Worm (Caenorhabditis elegans) whole organism, young adult: ENCODE measurements around the gene lys-3.
A peak's percentile ranks its signal among the peaks of the same experiment; 100 is the strongest.

Experiments
- B0261.1 ChIP-seq: sonication (generic microtip); optimal IDR thresholded peaks from 2 replicates; lab custom pipeline; 2016; ENCODE audit warnings: mild to moderate bottlenecking, missing genetic modification characterization, moderate library complexity, missing compliant biosample characterization
- C06A6.2 ChIP-seq: fragments of 200-800 bp; sonication (Bioruptor generic); conservative IDR thresholded peaks from 2 replicates; pipeline ENCODE4 v1.3.6; 2022; ENCODE audit warnings: missing genetic modification characterization, missing compliant biosample characterization
- F10E7.11 ChIP-seq: sonication (generic microtip); optimal IDR thresholded peaks from 2 replicates; lab custom pipeline; 2017; ENCODE audit warnings: mild to moderate bottlenecking, missing genetic modification characterization, moderate library complexity, missing compliant biosample characterization
- F23B12.7 ChIP-seq: sonication (generic microtip); optimal IDR thresholded peaks from 2 replicates; lab custom pipeline; 2017; ENCODE audit warnings: missing genetic modification characterization, mild to moderate bottlenecking, missing compliant biosample characterization, antibody characterized with exemption, moderate library complexity; ENCODE audit not compliant: insufficient read depth
- F57C9.4 ChIP-seq: sonication (generic microtip); optimal IDR thresholded peaks from 2 replicates; lab custom pipeline; 2017; ENCODE audit warnings: mild to moderate bottlenecking, missing genetic modification characterization, missing compliant biosample characterization
- K12H6.12 ChIP-seq: fragments of 200-800 bp; sonication (Bioruptor generic); optimal IDR thresholded peaks from 2 replicates; lab custom pipeline; 2018; ENCODE audit warnings: mild to moderate bottlenecking, missing genetic modification characterization, missing compliant biosample characterization
- Y67H2A.10 ChIP-seq: fragments of 200-800 bp; sonication (Bioruptor generic); conservative IDR thresholded peaks from 2 replicates; pipeline ENCODE4 v1.3.6; 2022; ENCODE audit warnings: missing genetic modification reagents, missing genetic modification characterization, missing compliant biosample characterization
- ZK185.1 ChIP-seq: sonication (generic microtip); optimal IDR thresholded peaks from 2 replicates; lab custom pipeline; 2016; ENCODE audit warnings: mild to moderate bottlenecking, missing genetic modification characterization, missing compliant biosample characterization; ENCODE audit not compliant: poor library complexity, severe bottlenecking
- akir-1 ChIP-seq: fragments of 200-800 bp; sonication (Bioruptor generic); optimal IDR thresholded peaks from 2 replicates; lab custom pipeline; 2018; ENCODE audit warnings: mild to moderate bottlenecking, missing genetic modification characterization, moderate library complexity, missing compliant biosample characterization
- athp-1 ChIP-seq: sonication (generic microtip); optimal IDR thresholded peaks from 2 replicates; lab custom pipeline; 2017; ENCODE audit warnings: mild to moderate bottlenecking, missing genetic modification characterization, missing compliant biosample characterization
- attf-6 ChIP-seq: fragments of 200-800 bp; sonication (Bioruptor generic); IDR thresholded peaks from 2 replicates; pipeline ENCODE4 v1.3.6; 2022; ENCODE audit warnings: missing genetic modification reagents, missing genetic modification characterization, missing compliant biosample characterization
- ceh-27 ChIP-seq: fragments of 200-800 bp; sonication (Bioruptor generic); optimal IDR thresholded peaks from 2 replicates; lab custom pipeline; 2018; ENCODE audit warnings: mild to moderate bottlenecking, missing genetic modification characterization, moderate library complexity, missing compliant biosample characterization
- ceh-58 ChIP-seq: fragments of 200-800 bp; sonication (Bioruptor generic); IDR thresholded peaks from 2 replicates; pipeline ENCODE4 v1.3.6; 2022; ENCODE audit warnings: missing genetic modification characterization, missing compliant biosample characterization
- dpff-1 ChIP-seq: sonication (generic microtip); optimal IDR thresholded peaks from 2 replicates; lab custom pipeline; 2017; ENCODE audit warnings: mild to moderate bottlenecking, missing genetic modification characterization, missing compliant biosample characterization
- egl-18 ChIP-seq: fragments of 200-800 bp; sonication (Bioruptor generic); IDR thresholded peaks from 2 replicates; pipeline ENCODE4 v1.3.6; 2022; ENCODE audit warnings: missing genetic modification reagents, missing genetic modification characterization, missing compliant biosample characterization
- hrde-1 ChIP-seq: sonication (generic microtip); optimal IDR thresholded peaks from 2 replicates; lab custom pipeline; 2016; ENCODE audit warnings: missing genetic modification characterization, mild to moderate bottlenecking, missing compliant biosample characterization, moderate library complexity, missing genotype, missing genetic modification reagents, borderline replicate concordance
- hsf-1 ChIP-seq: fragments of 200-800 bp; sonication (Bioruptor generic); IDR thresholded peaks from 2 replicates; pipeline ENCODE4 v1.3.6; 2022; ENCODE audit warnings: missing genetic modification reagents, missing genetic modification characterization, missing compliant biosample characterization
- lag-1 ChIP-seq: fragments of 200-800 bp; sonication (Bioruptor generic); IDR thresholded peaks from 2 replicates; pipeline ENCODE4 v1.3.6; 2022; ENCODE audit warnings: missing genetic modification reagents, missing genetic modification characterization, missing compliant biosample characterization
- lin-26 ChIP-seq: fragments of 200-800 bp; sonication (Bioruptor generic); IDR thresholded peaks from 2 replicates; pipeline ENCODE4 v1.3.6; 2022; ENCODE audit warnings: missing genetic modification reagents, missing genetic modification characterization, missing compliant biosample characterization
- lsl-1 ChIP-seq: fragments of 200-800 bp; sonication (Bioruptor generic); optimal IDR thresholded peaks from 2 replicates; lab custom pipeline; 2018; ENCODE audit warnings: mild to moderate bottlenecking, missing genetic modification characterization, moderate library complexity, missing compliant biosample characterization
- nfya-1 ChIP-seq: sonication (generic microtip); optimal IDR thresholded peaks from 2 replicates; lab custom pipeline; 2017; ENCODE audit warnings: antibody characterized with exemption, missing compliant biosample characterization, missing genetic modification characterization, borderline replicate concordance; ENCODE audit not compliant: insufficient read depth
- nhr-80 ChIP-seq: sonication (generic microtip); optimal IDR thresholded peaks from 2 replicates; lab custom pipeline; 2016; ENCODE audit warnings: missing genetic modification characterization, missing compliant biosample characterization
- nhr-90 ChIP-seq: sonication (generic microtip); optimal IDR thresholded peaks from 2 replicates; lab custom pipeline; 2016; ENCODE audit warnings: missing genotype, mild to moderate bottlenecking, missing genetic modification characterization, missing compliant biosample characterization
- pha-4 ChIP-seq: fragments of 150-350 bp; sonication (generic microtip); optimal IDR thresholded peaks from 2 replicates; lab custom pipeline; 2014; ENCODE audit warnings: missing biosample characterization, missing genetic modification reagents, missing genetic modification characterization
- sea-2 ChIP-seq: fragments of 200-800 bp; sonication (Bioruptor generic); IDR thresholded peaks from 2 replicates; pipeline ENCODE4 v1.3.6; 2022; ENCODE audit warnings: missing genetic modification characterization, missing compliant biosample characterization
- snpc-1.3 ChIP-seq: sonication (generic microtip); optimal IDR thresholded peaks from 2 replicates; lab custom pipeline; 2017; ENCODE audit warnings: missing genetic modification characterization, mild to moderate bottlenecking, missing compliant biosample characterization, antibody characterized with exemption, moderate library complexity, missing genotype, missing genetic modification reagents; ENCODE audit not compliant: insufficient read depth
- unc-130 ChIP-seq: sonication (generic microtip); optimal IDR thresholded peaks from 2 replicates; lab custom pipeline; 2016; ENCODE audit warnings: missing genetic modification reagents, missing genetic modification characterization, missing compliant biosample characterization
- xnd-1 ChIP-seq: sonication (generic microtip); optimal IDR thresholded peaks from 2 replicates; lab custom pipeline; 2016; ENCODE audit warnings: missing genotype, missing genetic modification reagents, missing genetic modification characterization, missing compliant biosample characterization
- zfh-2 ChIP-seq: fragments of 200-800 bp; sonication (Bioruptor generic); conservative IDR thresholded peaks from 2 replicates; pipeline ENCODE4 v1.3.6; 2022; ENCODE audit warnings: missing genetic modification reagents, missing genetic modification characterization, missing compliant biosample characterization
- ztf-3 ChIP-seq: fragments of 200-800 bp; sonication (Bioruptor generic); optimal IDR thresholded peaks from 2 replicates; lab custom pipeline; 2018; ENCODE audit warnings: mild to moderate bottlenecking, missing genetic modification characterization, missing compliant biosample characterization

lys-3 gene

ce11 chrV:10294549-10294948 is 11.2 kb upstream of the lys-3 start, which contains the start of gene col-150:
Gene col-150 (minus strand): TSS chrV:10294649.
- no peak for TF ChIP-seq F23B12.7
- no peak for TF ChIP-seq nhr-90 (tag; lab: Kevin White, UChicago)
- TF ChIP-seq ZK185.1 (tag; lab: Kevin White, UChicago): no peak
- no peak for TF ChIP-seq hsf-1 (GFP tag; lab: Robert Waterston, UW)
- no peak for TF ChIP-seq B0261.1 (tag; lab: Kevin White, UChicago)
- TF ChIP-seq snpc-1.3 (tag; lab: Kevin White, UChicago): no peak
- TF ChIP-seq dpff-1 (tag; lab: Kevin White, UChicago): no peak
- TF ChIP-seq xnd-1 (tag; lab: Kevin White, UChicago): no peak
- TF ChIP-seq unc-130 (GFP tag; lab: Kevin White, UChicago): no peak
- TF ChIP-seq Y67H2A.10 (GFP tag; lab: Robert Waterston, UW): no peak
- TF ChIP-seq C06A6.2 (GFP tag; lab: Robert Waterston, UW): no peak

DNA sequence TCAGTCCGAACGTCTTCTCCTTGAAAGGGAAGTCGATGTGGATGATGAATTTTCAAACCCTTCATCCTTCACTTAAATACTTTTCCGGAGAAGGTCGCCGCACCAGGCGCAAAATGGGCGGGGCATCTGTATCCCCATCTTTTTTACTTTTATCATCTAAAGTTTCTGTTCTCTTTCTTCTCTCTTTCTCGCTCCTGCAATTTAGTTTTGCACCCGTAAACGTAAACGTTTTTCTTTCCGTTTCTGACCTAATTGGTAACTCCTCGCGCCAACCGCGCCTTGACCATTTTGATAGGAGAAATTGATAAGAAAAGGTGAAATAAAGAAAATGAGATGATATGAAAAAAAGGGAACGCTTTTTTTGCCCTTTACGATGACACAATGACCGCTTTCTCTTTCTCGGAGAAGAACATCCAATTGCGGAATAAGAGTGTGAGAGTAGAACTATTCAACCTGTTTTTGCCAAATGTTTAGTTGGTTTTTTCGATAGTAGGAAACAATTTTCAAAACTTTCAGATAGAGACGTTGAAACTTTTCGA is 9.5 kb upstream of the lys-3 start, which contains the start of gene col-149:
col-149 (minus strand) TSS at position 51 of the 539 bp plus-strand sequence.
- TF ChIP-seq nfya-1 (tag; lab: Kevin White, UChicago): no peak
- TF ChIP-seq nhr-80: peak; percentile 32

DNA sequence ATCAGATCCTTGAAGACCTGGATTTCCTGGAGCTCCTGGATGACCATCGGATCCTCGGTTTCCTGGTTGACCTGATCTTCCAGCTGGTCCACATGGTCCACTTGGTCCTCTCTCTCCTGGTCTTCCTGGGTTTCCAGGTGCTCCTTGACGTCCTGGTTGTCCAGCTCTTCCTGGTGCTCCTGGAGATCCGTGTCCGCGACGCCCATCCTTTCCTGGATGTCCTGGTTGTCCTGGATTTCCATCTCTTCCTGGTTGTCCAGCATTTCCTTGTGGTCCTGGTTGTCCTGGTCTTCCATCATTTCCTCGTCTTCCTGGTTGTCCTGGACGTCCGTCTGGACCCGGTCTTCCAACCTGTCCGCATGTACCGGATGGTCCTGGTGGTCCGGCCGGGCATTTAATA is 8.5 kb upstream of the lys-3 start:
- TF ChIP-seq lag-1 (GFP tag; lab: Robert Waterston, UW) (no peak), K12H6.12 (no peak), akir-1 (GFP tag; lab: Kevin White, UChicago) (no peak), F57C9.4 (tag; lab: Kevin White, UChicago) (no peak), hrde-1 (tag; lab: Kevin White, UChicago) (no peak), attf-6 (GFP tag; lab: Robert Waterston, UW) (no peak), lsl-1 (GFP tag; lab: Kevin White, UChicago) (no peak), pha-4 (no peak), F10E7.11 (no peak), egl-18 (GFP tag; lab: Robert Waterston, UW) (no peak)

- TF ChIP-seq lin-26 (GFP tag; lab: Robert Waterston, UW) (no peak), ceh-58 (GFP tag; lab: Robert Waterston, UW) (no peak), sea-2 (GFP tag; lab: Robert Waterston, UW) (no peak), zfh-2 (GFP tag; lab: Robert Waterston, UW) (no peak), athp-1 (tag; lab: Kevin White, UChicago) (no peak), ztf-3 (no peak)
Measured at ce11 chrV:10289743-10290142, 6.4 kb upstream of the lys-3 start, which contains the start of gene B0024.15. Gene B0024.15 (plus strand): TSS chrV:10290043.

DNA sequence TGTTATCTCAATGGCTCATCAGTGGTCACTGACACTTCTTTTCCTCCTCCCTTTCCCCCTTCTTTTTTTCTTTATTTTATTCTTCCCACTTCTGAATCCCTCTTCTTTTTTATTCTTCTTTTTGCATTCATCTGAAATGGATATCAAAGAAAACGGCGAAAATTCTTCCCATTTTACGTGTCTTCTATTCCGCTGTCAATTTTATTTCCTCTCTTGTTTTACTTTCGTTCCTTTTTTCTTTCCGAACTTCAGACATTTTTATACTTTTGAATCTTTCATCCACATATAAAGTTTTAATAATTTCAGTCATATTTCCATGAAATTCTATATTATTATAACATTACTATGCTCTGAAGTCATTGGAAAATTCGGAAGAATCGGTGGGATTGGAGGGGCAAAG is 3.9 kb upstream of the lys-3 start, which contains the start of gene B0024.3:
B0024.3 (plus strand) TSS at position 301 of the 400 bp plus-strand sequence.
- TF ChIP-seq ceh-27 (GFP tag; lab: Kevin White, UChicago) (no peak), hsf-1 (GFP tag; lab: Robert Waterston, UW) (no peak)
- TF ChIP-seq, all 124 proteins: peak for 0
